Worm (Caenorhabditis elegans): ENCODE measurements around the gene nlt-1.

ce11 chrII:10040834-10041233, 39.9 kb upstream of the nlt-1 start, which contains the start of gene ogr-2:
- no peak for TF ChIP-seq ceh-16 (tag; optimal IDR thresholded peaks at IDR 0.05)
- no peak for TF ChIP-seq skn-1 (tag; optimal IDR thresholded peaks at IDR 0.05)
- no peak for TF ChIP-seq lin-11 (tag; optimal IDR thresholded peaks at IDR 0.05)
- TF ChIP-seq nhr-10 (tag; optimal IDR thresholded peaks at IDR 0.05) = no peak
- TF ChIP-seq lin-39 (tag; optimal IDR thresholded peaks at IDR 0.05) = no peak
- no peak for TF ChIP-seq ztf-1 (GFP tag; conservative IDR thresholded peaks at IDR 0.05)
- no peak for TF ChIP-seq Y55F3AM.14 (GFP tag; optimal IDR thresholded peaks at IDR 0.05)
- TF ChIP-seq elt-1 (tag; optimal IDR thresholded peaks at IDR 0.05) = no peak
- TF ChIP-seq fos-1 (tag; optimal IDR thresholded peaks at IDR 0.05) = no peak
- no peak for TF ChIP-seq unc-39 (tag; optimal IDR thresholded peaks at IDR 0.05)
- no peak for TF ChIP-seq nhr-6 (tag; optimal IDR thresholded peaks at IDR 0.05)
- TF ChIP-seq mab-5 (tag; optimal IDR thresholded peaks at IDR 0.05) = no peak
- TF ChIP-seq nhr-77 (tag; optimal IDR thresholded peaks at IDR 0.05) = no peak
